Fruit fly (Drosophila melanogaster): ENCODE data around the gene CG9166.

DNA sequence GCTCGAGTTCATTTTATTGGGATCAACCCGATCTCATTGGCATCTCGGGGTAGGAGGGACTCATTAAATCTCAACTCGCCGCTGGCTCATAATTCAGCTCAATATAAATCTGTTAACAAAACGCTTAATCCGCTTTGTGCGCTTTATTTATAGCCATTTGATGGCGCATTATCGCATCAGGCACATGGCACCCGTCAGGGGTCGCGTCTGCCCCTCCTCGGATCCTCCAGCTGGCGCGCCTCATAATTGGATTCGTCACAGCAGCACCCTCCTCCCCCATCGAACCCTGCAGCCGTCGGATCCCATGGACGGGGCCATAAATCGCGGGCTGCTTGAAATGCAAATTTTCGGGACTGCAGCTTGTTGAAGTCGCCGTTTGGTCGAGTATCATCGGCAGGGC, 39.5 kb downstream of the CG9166 start:
- TF ChIP-seq Vsx2 (GFP tag; optimal IDR thresholded peaks at IDR 0.05; ENCODE audit: partially characterized antibody), result no peak
- TF ChIP-seq Abd-B (GFP tag; optimal IDR thresholded peaks at IDR 0.05), result no peak
- TF ChIP-seq Myc (optimal IDR thresholded peaks at IDR 0.05), result no peak
- no peak for TF ChIP-seq Jra (GFP tag; optimal IDR thresholded peaks at IDR 0.05)
- no peak for TF ChIP-seq N (GFP tag; optimal IDR thresholded peaks at IDR 0.05)
- no peak for TF ChIP-seq Hr78 (GFP tag; optimal IDR thresholded peaks at IDR 0.05)
- no peak for TF ChIP-seq sv (GFP tag; optimal IDR thresholded peaks at IDR 0.05)
- TF ChIP-seq CrebA (GFP tag; optimal IDR thresholded peaks at IDR 0.05; ENCODE audit: borderline replicate concordance), result no peak
- no peak for TF ChIP-seq usp (GFP tag; optimal IDR thresholded peaks at IDR 0.05)
- TF ChIP-seq ey (GFP tag; optimal IDR thresholded peaks at IDR 0.05), result no peak
